Worm (Caenorhabditis elegans) whole organism, L1 larva: ENCODE data around the gene fbxc-58.

ENCODE experiments used
- aly-2 ChIP-seq: fragments of 150-350 bp; optimal IDR thresholded peaks from 2 replicates; lab custom pipeline; 2014; ENCODE audit warnings: missing biosample characterization, missing genetic modification characterization
- ceh-90 ChIP-seq: sonication (generic microtip); optimal IDR thresholded peaks from 2 replicates; lab custom pipeline; 2016; ENCODE audit warnings: missing genetic modification characterization, missing compliant biosample characterization
- dpl-1 ChIP-seq, 3 experiments: fragments of 150-350 bp in 2 of 3; sonication (generic microtip) in 1 of 3; optimal IDR thresholded peaks; 2 replicates each; lab custom pipeline; 2014 to 2017; ENCODE audit warnings: missing biosample characterization in 3 of 3, missing genetic modification characterization in 3 of 3, missing genetic modification reagents in 3 of 3
- jun-1 ChIP-seq: fragments of 150-350 bp; optimal IDR thresholded peaks from 2 replicates; lab custom pipeline; 2014; ENCODE audit warnings: missing biosample characterization, missing genetic modification reagents, missing genetic modification characterization
- nhr-11 ChIP-seq: fragments of 150-350 bp; optimal IDR thresholded peaks from 2 replicates; lab custom pipeline; 2014; ENCODE audit warnings: missing biosample characterization, missing genetic modification characterization
- nhr-28 ChIP-seq: fragments of 150-350 bp; optimal IDR thresholded peaks from 2 replicates; lab custom pipeline; 2014; ENCODE audit warnings: missing biosample characterization, missing genetic modification characterization
- unc-62 ChIP-seq: fragments of 150-350 bp; optimal IDR thresholded peaks from 2 replicates; lab custom pipeline; 2014; ENCODE audit warnings: missing biosample characterization, missing genetic modification reagents, missing genetic modification characterization

DNA sequence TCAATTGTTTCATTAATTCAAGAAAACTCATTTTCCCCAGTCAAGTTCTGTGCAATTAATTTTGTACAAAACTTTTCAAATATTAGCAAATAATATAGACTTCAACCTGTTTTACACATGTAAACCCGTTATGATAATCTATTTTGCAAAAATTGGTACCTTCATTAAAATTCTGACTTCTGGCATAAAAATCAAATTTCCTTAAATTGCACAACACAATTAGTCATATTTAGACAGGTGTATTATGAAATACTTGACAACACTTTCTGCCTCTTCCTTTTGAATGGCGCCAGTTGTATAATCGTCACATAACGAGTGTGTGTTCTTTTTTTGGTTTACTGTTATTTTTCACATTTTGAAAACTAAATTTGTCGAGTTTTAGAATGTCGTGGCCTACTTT lies at the start of gene fbxc-58:
- no peak for TF ChIP-seq nhr-28 (tag; lab: Kevin White, UChicago)
- no peak for TF ChIP-seq nhr-11
- TF ChIP-seq unc-62, result no peak
- TF ChIP-seq dpl-1 (GFP tag; optimal IDR thresholded peaks at IDR 0.05; lab: Kevin White, UChicago), result no peak
- no peak for TF ChIP-seq ceh-90 (tag; lab: Kevin White, UChicago)
- TF ChIP-seq aly-2 (tag; lab: Kevin White, UChicago), result no peak
- no peak for TF ChIP-seq jun-1 (tag; lab: Kevin White, UChicago)
